Fruit fly (Drosophila melanogaster) whole organism, prepupa: ENCODE data around the gene frc.
A peak's percentile ranks its signal among the peaks of the same experiment; 100 is the strongest.

ENCODE experiments used
- CG11294 ChIP-seq: fragments of 200-800 bp; sonication (Bioruptor generic); IDR thresholded peaks from 2 replicates; pipeline ENCODE4 v1.3.6; 2022; ENCODE audit warnings: missing biosample characterization, missing genetic modification characterization
- CG11762 ChIP-seq: fragments of 200-800 bp; sonication (Bioruptor generic); optimal IDR thresholded peaks from 3 replicates; lab custom pipeline; 2016; ENCODE audit warnings: missing biosample characterization, missing genetic modification characterization; ENCODE audit not compliant: insufficient read depth
- CG15336 ChIP-seq: fragments of 200-800 bp; sonication (Bioruptor generic); IDR thresholded peaks from 2 replicates; pipeline ENCODE4 v1.3.6; 2022; ENCODE audit warnings: missing biosample characterization, missing genetic modification characterization
- CG1621 ChIP-seq: fragments of 200-800 bp; sonication (Bioruptor generic); optimal IDR thresholded peaks from 3 replicates; lab custom pipeline; 2018; ENCODE audit warnings: missing biosample characterization, mild to moderate bottlenecking, missing genetic modification characterization
- CG16779 ChIP-seq: fragments of 200-800 bp; sonication (Bioruptor generic); optimal IDR thresholded peaks from 3 replicates; lab custom pipeline; 2017; ENCODE audit warnings: missing biosample characterization, mild to moderate bottlenecking, missing genetic modification characterization
- CG3032 ChIP-seq: fragments of 200-800 bp; optimal IDR thresholded peaks from 2 replicates; lab custom pipeline; 2019; ENCODE audit warnings: missing biosample characterization, mild to moderate bottlenecking, missing genetic modification characterization, moderate library complexity
- CG32006 ChIP-seq: fragments of 200-800 bp; sonication (Bioruptor generic); optimal IDR thresholded peaks from 3 replicates; lab custom pipeline; 2017; ENCODE audit warnings: missing biosample characterization, mild to moderate bottlenecking, missing genetic modification characterization
- CG3919 ChIP-seq: fragments of 200-800 bp; sonication (Bioruptor generic); optimal IDR thresholded peaks from 3 replicates; lab custom pipeline; 2016; ENCODE audit warnings: missing biosample characterization, missing genetic modification characterization
- CG6163 ChIP-seq: fragments of 200-800 bp; sonication (Bioruptor generic); IDR thresholded peaks from 3 replicates; pipeline ENCODE4 v1.3.6; 2022; ENCODE audit warnings: missing biosample characterization, missing genetic modification characterization
- CG6276 ChIP-seq: fragments of 200-800 bp; sonication (Bioruptor generic); optimal IDR thresholded peaks from 2 replicates; lab custom pipeline; 2017; ENCODE audit warnings: missing biosample characterization, mild to moderate bottlenecking, missing genetic modification characterization
- CG6792 ChIP-seq: fragments of 200-800 bp; sonication (Bioruptor generic); optimal IDR thresholded peaks from 3 replicates; lab custom pipeline; 2016; ENCODE audit warnings: missing biosample characterization, missing genetic modification characterization
- CG6808 ChIP-seq: fragments of 200-800 bp; sonication (Bioruptor generic); optimal IDR thresholded peaks from 3 replicates; lab custom pipeline; 2017; ENCODE audit warnings: missing biosample characterization, missing genetic modification characterization, mild to moderate bottlenecking, moderate library complexity, missing genetic modification reagents
- CG7368 ChIP-seq: fragments of 200-800 bp; sonication (Bioruptor generic); optimal IDR thresholded peaks from 3 replicates; lab custom pipeline; 2016; ENCODE audit warnings: missing biosample characterization, missing genetic modification characterization
- CG8319 ChIP-seq: fragments of 200-800 bp; sonication (Bioruptor generic); optimal IDR thresholded peaks from 3 replicates; lab custom pipeline; 2016; ENCODE audit warnings: missing biosample characterization, missing genetic modification characterization
- CG9139 ChIP-seq: fragments of 200-800 bp; sonication (Bioruptor generic); optimal IDR thresholded peaks from 3 replicates; lab custom pipeline; 2017; ENCODE audit warnings: missing biosample characterization, mild to moderate bottlenecking, missing genetic modification characterization
- Eip78C ChIP-seq: fragments of 200-800 bp; sonication (Bioruptor generic); peaks from one replicate; lab custom pipeline; 2016; ENCODE audit warnings: missing biosample characterization, missing genetic modification characterization
- Eip93F ChIP-seq: fragments of 200-800 bp; sonication (Bioruptor generic); optimal IDR thresholded peaks from 2 replicates; lab custom pipeline; 2016; ENCODE audit warnings: missing biosample characterization, mild to moderate bottlenecking, missing genetic modification characterization
- Ets21C ChIP-seq: fragments of 200-800 bp; sonication (Bioruptor generic); optimal IDR thresholded peaks from 3 replicates; lab custom pipeline; 2016; ENCODE audit warnings: missing biosample characterization, missing genetic modification characterization
- Gug ChIP-seq: fragments of 200-800 bp; sonication (Bioruptor generic); IDR thresholded peaks from 2 replicates; pipeline ENCODE4 v1.3.6; 2022; ENCODE audit warnings: missing biosample characterization, missing genetic modification characterization
- Met ChIP-seq: fragments of 200-800 bp; sonication (Bioruptor generic); optimal IDR thresholded peaks from 3 replicates; lab custom pipeline; 2016; ENCODE audit warnings: missing biosample characterization, missing genetic modification characterization
- Smox ChIP-seq: fragments of 200-800 bp; sonication (Bioruptor generic); optimal IDR thresholded peaks from 3 replicates; lab custom pipeline; 2016; ENCODE audit warnings: missing biosample characterization, missing genetic modification characterization
- Sox14 ChIP-seq: fragments of 200-800 bp; sonication (Bioruptor generic); optimal IDR thresholded peaks from 3 replicates; lab custom pipeline; 2016; ENCODE audit warnings: missing biosample characterization, missing genetic modification characterization
- Sox15 ChIP-seq: fragments of 200-800 bp; sonication (Bioruptor generic); optimal IDR thresholded peaks from 3 replicates; lab custom pipeline; 2016; ENCODE audit warnings: missing biosample characterization, missing genetic modification characterization
- cyc ChIP-seq: fragments of 200-800 bp; sonication (Bioruptor generic); optimal IDR thresholded peaks from 3 replicates; lab custom pipeline; 2016; ENCODE audit warnings: missing biosample characterization, missing genetic modification characterization
- dac ChIP-seq: fragments of 200-800 bp; sonication (Bioruptor generic); optimal IDR thresholded peaks from 2 replicates; lab custom pipeline; 2017; ENCODE audit warnings: missing biosample characterization, mild to moderate bottlenecking, missing genetic modification characterization
- dsx ChIP-seq: fragments of 200-800 bp; optimal IDR thresholded peaks from 3 replicates; lab custom pipeline; 2019; ENCODE audit warnings: missing biosample characterization, mild to moderate bottlenecking, missing genetic modification characterization, moderate library complexity; ENCODE audit not compliant: poor library complexity, severe bottlenecking
- eg ChIP-seq: fragments of 200-800 bp; sonication (Bioruptor generic); IDR thresholded peaks from 3 replicates; pipeline ENCODE4 v1.3.6; 2022; ENCODE audit warnings: missing biosample characterization, missing genetic modification characterization
- esn ChIP-seq: fragments of 200-800 bp; sonication (Bioruptor generic); optimal IDR thresholded peaks from 2 replicates; lab custom pipeline; 2016; ENCODE audit warnings: missing biosample characterization, mild to moderate bottlenecking, missing genetic modification characterization, moderate library complexity
- fkh ChIP-seq: fragments of 200-800 bp; sonication (Bioruptor generic); optimal IDR thresholded peaks from 3 replicates; lab custom pipeline; 2017; ENCODE audit warnings: missing biosample characterization, mild to moderate bottlenecking, missing genetic modification characterization, moderate library complexity
- lz ChIP-seq: fragments of 200-800 bp; sonication (Bioruptor generic); optimal IDR thresholded peaks from 3 replicates; lab custom pipeline; 2016; ENCODE audit warnings: missing biosample characterization, missing genetic modification characterization
- pdm3 ChIP-seq: fragments of 200-800 bp; sonication (Bioruptor generic); optimal IDR thresholded peaks from 3 replicates; lab custom pipeline; 2016; ENCODE audit warnings: missing biosample characterization, missing genetic modification characterization
- salr ChIP-seq, 2 experiments: fragments of 200-800 bp; sonication (Bioruptor generic); optimal IDR thresholded peaks; 3 replicates each; lab custom pipeline; 2016 to 2018; ENCODE audit warnings: missing biosample characterization in 2 of 2, missing genetic modification characterization in 2 of 2, mild to moderate bottlenecking in 1 of 2
- spab ChIP-seq: fragments of 200-800 bp; sonication (Bioruptor generic); optimal IDR thresholded peaks from 2 replicates; lab custom pipeline; 2017; ENCODE audit warnings: missing biosample characterization, mild to moderate bottlenecking, missing genetic modification characterization, missing genetic modification reagents
- svp ChIP-seq: fragments of 200-800 bp; sonication (Bioruptor generic); peaks from one replicate; lab custom pipeline; 2016; ENCODE audit warnings: missing biosample characterization, missing genetic modification characterization
- topi ChIP-seq: fragments of 200-800 bp; sonication (Bioruptor generic); optimal IDR thresholded peaks from 3 replicates; lab custom pipeline; 2016; ENCODE audit warnings: missing biosample characterization, missing genetic modification characterization
- vri ChIP-seq: fragments of 200-800 bp; sonication (Bioruptor generic); optimal IDR thresholded peaks from 3 replicates; lab custom pipeline; 2016; ENCODE audit warnings: missing biosample characterization, mild to moderate bottlenecking, missing genetic modification characterization

The frc gene

dm6 chr3L:17420610-17421194 lies 12.3 kb downstream of the frc start (continued):
- peak; percentile 89 for TF ChIP-seq esn (GFP tag; lab: Kevin White, UChicago)
- TF ChIP-seq CG6808 (GFP tag; lab: Kevin White, UChicago): peak; percentile 87
- peak; percentile 77 for TF ChIP-seq Sox15 (GFP tag; lab: Kevin White, UChicago)
- TF ChIP-seq CG11762: peak; percentile 58
- TF ChIP-seq spab (GFP tag; lab: Kevin White, UChicago): peak; percentile 83
- TF ChIP-seq CG3919 (GFP tag; lab: Kevin White, UChicago): peak; percentile 79
- TF ChIP-seq CG11294 (GFP tag; lab: Robert Waterston, UW): no peak
- peak; percentile 81 for TF ChIP-seq Ets21C (GFP tag; lab: Kevin White, UChicago)
- peak; percentile 14 to 76 for TF ChIP-seq salr (GFP tag; optimal IDR thresholded peaks at IDR 0.05; lab: Kevin White, UChicago)
- peak; percentile 42 for TF ChIP-seq CG16779 (tag; lab: Kevin White, UChicago)
- peak; percentile 78 for TF ChIP-seq dsx (GFP tag; lab: Kevin White, UChicago)
- TF ChIP-seq vri (GFP tag; lab: Kevin White, UChicago): peak; percentile 47
- TF ChIP-seq CG6276 (GFP tag; lab: Kevin White, UChicago): peak; percentile 5
- peak; percentile 84 for TF ChIP-seq CG3032 (tag; lab: Kevin White, UChicago)
- TF ChIP-seq cyc (GFP tag; lab: Kevin White, UChicago): peak; percentile 74
- TF ChIP-seq Met (GFP tag; lab: Kevin White, UChicago): peak; percentile 89
- peak; percentile 93 for TF ChIP-seq svp
- peak; percentile 86 for TF ChIP-seq Sox14 (GFP tag; lab: Kevin White, UChicago)
- peak; percentile 58 for TF ChIP-seq Eip93F (GFP tag; lab: Kevin White, UChicago)
- peak; percentile 14 for TF ChIP-seq dac (GFP tag; lab: Kevin White, UChicago)
- peak; percentile 81 for TF ChIP-seq Smox (GFP tag; lab: Kevin White, UChicago)
- peak; percentile 70 for TF ChIP-seq CG7368 (GFP tag; lab: Kevin White, UChicago)
- peak; percentile 88 for TF ChIP-seq CG6792 (GFP tag; lab: Kevin White, UChicago)
- TF ChIP-seq lz (GFP tag; lab: Kevin White, UChicago): peak; percentile 84

DNA sequence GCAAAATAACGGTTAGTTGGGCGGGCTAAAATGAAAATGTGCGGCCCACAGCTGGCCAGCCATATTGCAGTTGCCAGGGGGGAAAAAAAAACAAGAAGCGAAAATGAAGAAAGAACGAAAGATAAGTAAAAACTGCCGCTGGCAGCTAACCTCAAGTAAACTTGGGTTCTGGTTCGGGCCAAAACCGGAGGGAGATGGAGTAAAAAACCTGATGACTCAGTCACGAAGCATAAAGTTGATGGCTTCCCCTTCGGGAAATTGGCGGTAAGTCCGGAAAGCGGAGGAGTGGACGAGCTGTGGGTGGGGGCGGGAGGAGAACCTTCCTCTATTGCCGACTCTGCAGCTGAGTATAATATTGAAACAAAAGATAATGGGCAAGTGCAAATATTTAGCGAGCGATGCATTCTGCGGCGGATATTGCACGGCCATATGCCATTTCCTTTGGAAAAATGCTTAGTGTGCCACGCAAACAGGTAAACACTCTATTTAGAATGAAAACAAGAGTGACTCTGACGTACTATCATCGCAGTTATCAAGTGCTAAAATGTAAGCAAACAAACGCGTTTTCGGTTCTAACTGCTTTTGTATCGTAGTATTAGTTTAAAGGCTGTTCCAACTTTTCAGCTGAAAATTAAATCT lies 13.8 kb downstream of the frc start:
- no peak for TF ChIP-seq Smox (GFP tag; lab: Kevin White, UChicago)
- TF ChIP-seq eg (GFP tag; lab: Robert Waterston, UW): 0 out of 3 replicates have a peak, but pooled peaks have one; percentile 7
- TF ChIP-seq CG32006 (GFP tag; lab: Kevin White, UChicago): no peak
- TF ChIP-seq topi (GFP tag; lab: Kevin White, UChicago): no peak
- TF ChIP-seq CG15336: no peak
- peak; percentile 37 for TF ChIP-seq Eip78C
- TF ChIP-seq pdm3: no peak
- TF ChIP-seq fkh: peak; percentile 81
- no peak for TF ChIP-seq Gug (GFP tag; lab: Robert Waterston, UW)
- TF ChIP-seq CG8319 (GFP tag; lab: Kevin White, UChicago): no peak
- TF ChIP-seq CG1621 (tag; lab: Kevin White, UChicago): no peak
- TF ChIP-seq CG6163 (GFP tag; lab: Robert Waterston, UW): 0 out of 3 replicates have a peak, but pooled peaks have one; percentile 36
- no peak for TF ChIP-seq CG9139 (GFP tag; lab: Kevin White, UChicago)
